Fruit fly (Drosophila melanogaster) whole organism, embryonic: ENCODE measurements around the gene Dis3l2.

Experiments
- CG14014 ChIP-seq: fragments of 200-800 bp; sonication (Bioruptor generic); IDR thresholded peaks from 2 replicates; pipeline ENCODE4 v1.3.6; 2022; ENCODE audit warnings: missing biosample characterization, missing genetic modification characterization
- CG15601 ChIP-seq: fragments of 200-800 bp; sonication (Bioruptor generic); optimal IDR thresholded peaks from 3 replicates; lab custom pipeline; 2019; ENCODE audit warnings: missing biosample characterization, mild to moderate bottlenecking, missing genetic modification characterization, moderate library complexity
- CG1647 ChIP-seq: fragments of 200-800 bp; sonication (Bioruptor generic); optimal IDR thresholded peaks from 3 replicates; lab custom pipeline; 2016; ENCODE audit warnings: missing biosample characterization, missing genetic modification characterization
- CG16863 ChIP-seq: fragments of 200-800 bp; sonication (Bioruptor generic); optimal IDR thresholded peaks from 3 replicates; lab custom pipeline; 2016; ENCODE audit warnings: missing biosample characterization, missing genetic modification characterization
- CG18262 ChIP-seq: fragments of 200-800 bp; optimal IDR thresholded peaks from 3 replicates; lab custom pipeline; 2019; ENCODE audit warnings: missing biosample characterization, mild to moderate bottlenecking, missing genetic modification characterization, moderate library complexity
- CG18599 ChIP-seq: fragments of 200-800 bp; sonication (Bioruptor generic); optimal IDR thresholded peaks from 3 replicates; lab custom pipeline; 2017; ENCODE audit warnings: missing biosample characterization, missing genetic modification characterization, mild to moderate bottlenecking, moderate library complexity, missing genetic modification reagents
- CG31224 ChIP-seq: fragments of 200-800 bp; sonication (Bioruptor generic); IDR thresholded peaks from 2 replicates; pipeline ENCODE4 v1.3.6; 2022; ENCODE audit warnings: missing biosample characterization, missing genetic modification characterization
- CG31441 ChIP-seq: fragments of 200-800 bp; sonication (Bioruptor generic); IDR thresholded peaks from 2 replicates; pipeline ENCODE4 v1.3.6; 2022; ENCODE audit warnings: missing biosample characterization, missing genetic modification characterization
- CG3163 ChIP-seq: fragments of 200-800 bp; sonication (Bioruptor generic); optimal IDR thresholded peaks from 3 replicates; lab custom pipeline; 2016; ENCODE audit warnings: missing biosample characterization, missing genetic modification characterization
- CG33213 ChIP-seq: fragments of 200-800 bp; sonication (Bioruptor generic); optimal IDR thresholded peaks from 3 replicates; lab custom pipeline; 2016; ENCODE audit warnings: missing biosample characterization, missing genetic modification characterization
- CG4282 ChIP-seq: fragments of 200-800 bp; sonication (Bioruptor generic); optimal IDR thresholded peaks from 2 replicates; lab custom pipeline; 2016; ENCODE audit warnings: missing biosample characterization, missing genetic modification characterization
- CG4707 ChIP-seq: fragments of 200-800 bp; sonication (Bioruptor generic); optimal IDR thresholded peaks from 2 replicates; lab custom pipeline; 2018; ENCODE audit warnings: missing biosample characterization, mild to moderate bottlenecking, missing genetic modification characterization, moderate library complexity
- CG6683 ChIP-seq: fragments of 200-800 bp; sonication (Bioruptor generic); optimal IDR thresholded peaks from 2 replicates; lab custom pipeline; 2017; ENCODE audit warnings: missing biosample characterization, mild to moderate bottlenecking, missing genetic modification characterization, missing genetic modification reagents
- CG9797 ChIP-seq: fragments of 200-800 bp; sonication (Bioruptor generic); optimal IDR thresholded peaks from 3 replicates; lab custom pipeline; 2018; ENCODE audit warnings: missing biosample characterization, mild to moderate bottlenecking, missing genetic modification characterization
- CG9817 ChIP-seq: fragments of 200-800 bp; sonication (Bioruptor generic); optimal IDR thresholded peaks from 2 replicates; lab custom pipeline; 2018; ENCODE audit warnings: missing biosample characterization, mild to moderate bottlenecking, missing genetic modification characterization, moderate library complexity
- Camta ChIP-seq: fragments of 200-800 bp; sonication (Bioruptor generic); optimal IDR thresholded peaks from 2 replicates; lab custom pipeline; 2016; ENCODE audit warnings: missing biosample characterization, missing genetic modification characterization
- Chrac-16 ChIP-seq: fragments of 200-800 bp; sonication (Bioruptor generic); optimal IDR thresholded peaks from 3 replicates; lab custom pipeline; 2016; ENCODE audit warnings: missing biosample characterization, missing genetic modification characterization
- D19A ChIP-seq: fragments of 200-800 bp; optimal IDR thresholded peaks from 3 replicates; lab custom pipeline; 2019; ENCODE audit warnings: missing biosample characterization, mild to moderate bottlenecking, missing genetic modification characterization, moderate library complexity
- Dek ChIP-seq: fragments of 200-800 bp; sonication (Bioruptor generic); optimal IDR thresholded peaks from 3 replicates; lab custom pipeline; 2019; ENCODE audit warnings: missing biosample characterization, mild to moderate bottlenecking, missing genetic modification characterization, moderate library complexity
- Drgx ChIP-seq: fragments of 200-800 bp; sonication (Bioruptor generic); IDR thresholded peaks from 2 replicates; pipeline ENCODE4 v1.3.6; 2022; ENCODE audit warnings: missing biosample characterization, missing genetic modification characterization
- Fer2 ChIP-seq: fragments of 200-800 bp; sonication (Bioruptor generic); optimal IDR thresholded peaks from 2 replicates; lab custom pipeline; 2018; ENCODE audit warnings: missing biosample characterization, mild to moderate bottlenecking, missing genetic modification characterization, moderate library complexity
- Gsc ChIP-seq: fragments of 200-800 bp; sonication (Bioruptor generic); IDR thresholded peaks from 2 replicates; pipeline ENCODE4 v1.3.6; 2022; ENCODE audit warnings: missing biosample characterization, missing genetic modification characterization
- HLH54F ChIP-seq: fragments of 200-800 bp; sonication (Bioruptor generic); optimal IDR thresholded peaks from 3 replicates; lab custom pipeline; 2016; ENCODE audit warnings: missing biosample characterization, missing genetic modification characterization
- Hr51 ChIP-seq, 2 experiments: fragments of 200-800 bp; sonication (Bioruptor generic); optimal IDR thresholded peaks; 2 replicates in 1 of 2; 3 replicates in 1 of 2; lab custom pipeline; 2016 to 2018; ENCODE audit warnings: missing biosample characterization in 2 of 2, missing genetic modification characterization in 2 of 2, mild to moderate bottlenecking in 1 of 2, moderate library complexity in 1 of 2
- Max ChIP-seq: fragments of 200-800 bp; sonication (Bioruptor generic); optimal IDR thresholded peaks from 2 replicates; lab custom pipeline; 2016; ENCODE audit warnings: missing biosample characterization, mild to moderate bottlenecking, missing genetic modification characterization
- Neu2 ChIP-seq: fragments of 200-800 bp; sonication (Bioruptor generic); optimal IDR thresholded peaks from 3 replicates; lab custom pipeline; 2016; ENCODE audit warnings: missing biosample characterization, missing genetic modification characterization, borderline replicate concordance
- Pdp1 ChIP-seq, 2 experiments: fragments of 200-800 bp; sonication (Bioruptor generic); optimal IDR thresholded peaks; 3 replicates each; lab custom pipeline; 2016; ENCODE audit warnings: missing biosample characterization in 2 of 2, missing genetic modification characterization in 2 of 2, mild to moderate bottlenecking in 1 of 2, moderate library complexity in 1 of 2
- Six4 ChIP-seq: fragments of 200-800 bp; sonication (Bioruptor generic); optimal IDR thresholded peaks from 2 replicates; lab custom pipeline; 2016; ENCODE audit warnings: missing biosample characterization, missing genetic modification characterization
- Tbp ChIP-seq: fragments of >200 bp; optimal IDR thresholded peaks from 2 replicates; lab custom pipeline; 2018; ENCODE audit warnings: missing biosample characterization, missing genetic modification characterization
- ara ChIP-seq: fragments of 200-800 bp; sonication (Bioruptor generic); IDR thresholded peaks from 2 replicates; pipeline ENCODE4 v1.3.6; 2022; ENCODE audit warnings: missing biosample characterization, missing genetic modification characterization
- ase ChIP-seq: fragments of 200-800 bp; sonication (Bioruptor generic); IDR thresholded peaks from 3 replicates; pipeline ENCODE4 v1.3.6; 2022; ENCODE audit warnings: missing biosample characterization, missing genetic modification characterization
- bbx ChIP-seq: fragments of 200-800 bp; sonication (Bioruptor generic); IDR thresholded peaks from 2 replicates; pipeline ENCODE4 v1.3.6; 2022; ENCODE audit warnings: missing biosample characterization, missing genetic modification characterization; ENCODE audit not compliant: partially characterized antibody
- cg ChIP-seq: fragments of 200-800 bp; sonication (Bioruptor generic); optimal IDR thresholded peaks from 3 replicates; lab custom pipeline; 2019; ENCODE audit warnings: missing biosample characterization, mild to moderate bottlenecking, missing genetic modification characterization, moderate library complexity
- corto ChIP-seq: fragments of 200-800 bp; sonication (Bioruptor generic); optimal IDR thresholded peaks from 2 replicates; lab custom pipeline; 2016; ENCODE audit warnings: missing biosample characterization, mild to moderate bottlenecking, missing genetic modification characterization, moderate library complexity
- croc ChIP-seq: fragments of 200-800 bp; sonication (Bioruptor generic); conservative IDR thresholded peaks from 3 replicates; pipeline ENCODE4 v1.3.6; 2022; ENCODE audit warnings: missing biosample characterization, missing genetic modification characterization
- crp ChIP-seq, 2 experiments: fragments of 200-800 bp; sonication (Bioruptor generic); optimal IDR thresholded peaks; 2 replicates in 1 of 2; 3 replicates in 1 of 2; lab custom pipeline; 2017; ENCODE audit warnings: missing biosample characterization in 2 of 2, missing genetic modification characterization in 2 of 2, mild to moderate bottlenecking in 1 of 2, moderate library complexity in 1 of 2
- grau ChIP-seq: fragments of 200-800 bp; optimal IDR thresholded peaks from 3 replicates; lab custom pipeline; 2019; ENCODE audit warnings: missing biosample characterization, mild to moderate bottlenecking, missing genetic modification characterization, moderate library complexity
- h ChIP-seq: fragments of >200 bp; optimal IDR thresholded peaks from 2 replicates; lab custom pipeline; 2017
- insv ChIP-seq, 2 experiments: fragments of 200-800 bp; sonication (Bioruptor generic); optimal IDR thresholded peaks; 3 replicates each; lab custom pipeline; 2016 to 2018; ENCODE audit warnings: missing biosample characterization in 2 of 2, missing genetic modification characterization in 2 of 2
- lilli ChIP-seq: fragments of 200-800 bp; sonication (Bioruptor generic); optimal IDR thresholded peaks from 3 replicates; lab custom pipeline; 2016; ENCODE audit warnings: missing biosample characterization, missing genetic modification characterization
- lmd ChIP-seq: fragments of 200-800 bp; sonication (Bioruptor generic); IDR thresholded peaks from 2 replicates; pipeline ENCODE4 v1.3.6; 2022; ENCODE audit warnings: missing biosample characterization, missing genetic modification characterization
- oc ChIP-seq: fragments of 200-800 bp; sonication (Bioruptor generic); optimal IDR thresholded peaks from 2 replicates; lab custom pipeline; 2018; ENCODE audit warnings: missing biosample characterization, mild to moderate bottlenecking, missing genetic modification characterization, moderate library complexity
- peb ChIP-seq: fragments of 200-800 bp; sonication (Bioruptor generic); IDR thresholded peaks from 2 replicates; pipeline ENCODE4 v1.3.6; 2022; ENCODE audit warnings: missing biosample characterization, missing genetic modification characterization
- pnt ChIP-seq: fragments of 200-800 bp; sonication (Bioruptor generic); optimal IDR thresholded peaks from 3 replicates; lab custom pipeline; 2016; ENCODE audit warnings: missing biosample characterization, missing genetic modification characterization
- sc ChIP-seq, 3 experiments: fragments of >200 bp in 2 of 3; fragments of 200-800 bp in 1 of 3; sonication (Bioruptor generic) in 1 of 3; optimal IDR thresholded peaks; 2 replicates in 2 of 3; 3 replicates in 1 of 3; lab custom pipeline; 2017; ENCODE audit warnings: mild to moderate bottlenecking in 1 of 3, missing biosample characterization in 1 of 3, missing genetic modification characterization in 1 of 3, missing genetic modification reagents in 1 of 3
- slbo ChIP-seq: fragments of 200-800 bp; sonication (Bioruptor generic); IDR thresholded peaks from 2 replicates; pipeline ENCODE4 v1.3.6; 2022; ENCODE audit warnings: missing biosample characterization, missing genetic modification characterization
- sna ChIP-seq: fragments of 200-800 bp; sonication (Bioruptor generic); IDR thresholded peaks from 2 replicates; pipeline ENCODE4 v1.3.6; 2022; ENCODE audit warnings: missing biosample characterization, missing genetic modification characterization; ENCODE audit not compliant: partially characterized antibody
- z ChIP-seq: fragments of 200-800 bp; sonication (Bioruptor generic); IDR thresholded peaks from 3 replicates; pipeline ENCODE4 v1.3.6; 2022; ENCODE audit warnings: missing biosample characterization, missing genetic modification characterization
- zen2 ChIP-seq: fragments of 200-800 bp; sonication (Bioruptor generic); IDR thresholded peaks from 3 replicates; pipeline ENCODE4 v1.3.6; 2022; ENCODE audit warnings: missing biosample characterization, missing genetic modification characterization; ENCODE audit not compliant: partially characterized antibody
- zfh2 ChIP-seq: fragments of 200-800 bp; sonication (Bioruptor generic); optimal IDR thresholded peaks from 2 replicates; lab custom pipeline; 2016; ENCODE audit warnings: missing biosample characterization, missing genetic modification characterization

Gene Dis3l2

dm6 chr3L:184251-184650, 28.3 kb upstream of the Dis3l2 start, which contains the start of the genes CG34140, Mkp and Mtch (continued):
- TF ChIP-seq Fer2 (tag; lab: Kevin White, UChicago) (peak; percentile 64), CG18599 (GFP tag; lab: Kevin White, UChicago) (peak; percentile 88), CG16863 (GFP tag; lab: Kevin White, UChicago) (peak; percentile 85), croc (peak; percentile 59), h (lab: Kevin White, UChicago) (no peak), Tbp (no peak), Pdp1 (GFP tag; optimal IDR thresholded peaks at IDR 0.05; lab: Kevin White, UChicago) (peak; percentile 90 to 99), CG9797 (GFP tag; lab: Kevin White, UChicago) (peak; percentile 84), oc (tag; lab: Kevin White, UChicago) (no peak), lilli (GFP tag; lab: Kevin White, UChicago) (peak; percentile 96), Hr51 (GFP tag; optimal IDR thresholded peaks at IDR 0.05; lab: Kevin White, UChicago) (peak in 1 of 2 experiments; percentile 91), insv (GFP tag; optimal IDR thresholded peaks at IDR 0.05; lab: Kevin White, UChicago) (peak in 1 of 2 experiments; percentile 27), pnt (GFP tag; lab: Kevin White, UChicago) (peak; percentile 77), CG9817 (tag; lab: Kevin White, UChicago) (peak; percentile 88), D19A (tag; lab: Kevin White, UChicago) (no peak), peb (GFP tag; lab: Robert Waterston, UW) (peak; percentile 60; the same call in 1 of the 2 replicates), Neu2 (peak; percentile 60), CG4282 (peak; percentile 71), zfh2 (peak; percentile 89), CG15601 (tag; lab: Kevin White, UChicago) (peak; percentile 79), sna (GFP tag; lab: Robert Waterston, UW) (peak; percentile 97), Dek (peak; percentile 76), Chrac-16 (GFP tag; lab: Kevin White, UChicago) (peak; percentile 87), z (GFP tag; lab: Robert Waterston, UW) (no peak), CG14014 (GFP tag; lab: Robert Waterston, UW) (peak; percentile 77), corto (GFP tag; lab: Kevin White, UChicago) (peak; percentile 79), CG33213 (GFP tag; lab: Kevin White, UChicago) (peak; percentile 92), crp (GFP tag; optimal IDR thresholded peaks at IDR 0.05; lab: Kevin White, UChicago) (peak; percentile 38 to 85), lmd (GFP tag; lab: Robert Waterston, UW) (peak; percentile 71), bbx (GFP tag; lab: Robert Waterston, UW) (peak; percentile 85), CG1647 (GFP tag; lab: Kevin White, UChicago) (peak; percentile 83), ara (GFP tag; lab: Robert Waterston, UW) (peak; percentile 79), grau (no peak), CG6683 (GFP tag; lab: Kevin White, UChicago) (peak; percentile 65), Six4 (peak; percentile 69), Drgx (GFP tag; lab: Robert Waterston, UW) (peak; percentile 36; the same call in 1 of the 2 replicates), CG31441 (GFP tag; lab: Robert Waterston, UW) (no peak), CG4707 (GFP tag; lab: Kevin White, UChicago) (no peak), ase (peak; percentile 78), sc (optimal IDR thresholded peaks at IDR 0.05; lab: Kevin White, UChicago) (no peak), sc (GFP tag; optimal IDR thresholded peaks at IDR 0.05; lab: Kevin White, UChicago) (no peak), Camta (GFP tag; lab: Kevin White, UChicago) (peak; percentile 79), zen2 (GFP tag; lab: Robert Waterston, UW) (peak; percentile 88; the same call in 2 of the 3 replicates), HLH54F (GFP tag; lab: Kevin White, UChicago) (peak; percentile 94), slbo (peak; percentile 88), cg (no peak), CG18262 (tag; lab: Kevin White, UChicago) (no peak), Gsc (GFP tag; lab: Robert Waterston, UW) (no peak), Max (GFP tag; lab: Kevin White, UChicago) (peak; percentile 88), CG3163 (GFP tag; lab: Kevin White, UChicago) (peak; percentile 42), CG31224 (GFP tag; lab: Robert Waterston, UW) (peak; percentile 71)
